Worm (Caenorhabditis elegans): ENCODE data around the gene elb-1.

ce11 chrIII:11698569-11698968 is 20.7 kb downstream of the elb-1 start, which contains the start of gene Y41C4A.7:
- TF ChIP-seq nhr-12 (tag; optimal IDR thresholded peaks at IDR 0.05) (no peak), elt-3 (tag; optimal IDR thresholded peaks at IDR 0.05) (no peak), ces-1 (GFP tag; optimal IDR thresholded peaks at IDR 0.05) (no peak), lin-13 (tag; optimal IDR thresholded peaks at IDR 0.05) (no peak), pha-4 (tag; optimal IDR thresholded peaks at IDR 0.05) (no peak)

Data from whole organism, mixed stage, embryonic.